Fruit fly (Drosophila melanogaster) whole organism, prepupa: ENCODE results near the gene CG14431.

Source experiments
- fd59A ChIP-seq: fragments of 200-800 bp; sonication (Bioruptor generic); optimal IDR thresholded peaks from 2 replicates; lab custom pipeline; 2017; ENCODE audit warnings: missing biosample characterization, mild to moderate bottlenecking, missing genetic modification characterization, missing genetic modification reagents
- svp ChIP-seq: fragments of 200-800 bp; sonication (Bioruptor generic); peaks from one replicate; lab custom pipeline; 2016; ENCODE audit warnings: missing biosample characterization, missing genetic modification characterization

DNA sequence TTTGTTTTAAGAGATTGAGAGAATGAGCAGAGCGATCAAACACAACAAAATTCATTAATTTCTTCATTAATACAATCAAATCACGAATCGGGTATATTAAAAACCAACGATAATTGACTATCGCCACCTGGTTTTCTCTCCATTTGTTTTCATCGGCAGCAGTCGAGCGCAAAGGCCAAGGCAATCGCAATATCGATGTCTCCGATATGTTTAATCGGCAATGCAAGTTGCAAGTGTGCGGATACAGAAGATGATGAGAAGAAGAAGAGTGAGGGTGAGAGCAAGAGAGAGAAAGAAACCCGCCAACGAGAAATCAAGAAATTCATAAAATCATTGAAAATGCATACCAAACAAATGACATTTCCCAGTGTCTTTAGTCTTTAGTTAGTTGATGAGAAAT is 32.3 kb upstream of the CG14431 start:
- TF ChIP-seq fd59A (GFP tag; lab: Kevin White, UChicago) (no peak), svp (GFP tag; lab: Kevin White, UChicago) (peak; percentile 77)
